Worm (Caenorhabditis elegans) whole organism, early embryonic: ENCODE data around the gene srd-19.

Experiments used
- B0310.2 ChIP-seq: sonication (generic microtip); optimal IDR thresholded peaks from 2 replicates; lab custom pipeline; 2016; ENCODE audit warnings: mild to moderate bottlenecking, missing genetic modification characterization, missing compliant biosample characterization
- F13C5.2 ChIP-seq: sonication (generic microtip); optimal IDR thresholded peaks from 2 replicates; lab custom pipeline; 2017; ENCODE audit warnings: mild to moderate bottlenecking, missing genetic modification characterization, inconsistent platforms, missing compliant biosample characterization
- aly-1 ChIP-seq: sonication (generic microtip); optimal IDR thresholded peaks from 2 replicates; lab custom pipeline; 2016; ENCODE audit warnings: missing genetic modification characterization, missing compliant biosample characterization
- ama-1 ChIP-seq: fragments of 150-350 bp; optimal IDR thresholded peaks from 2 replicates; lab custom pipeline; 2014
- ceh-13 ChIP-seq: fragments of 200-800 bp; sonication (Bioruptor generic); optimal IDR thresholded peaks from 2 replicates; lab custom pipeline; 2018; ENCODE audit warnings: mild to moderate bottlenecking, missing genetic modification characterization, missing compliant biosample characterization
- ceh-36 ChIP-seq: sonication (generic microtip); optimal IDR thresholded peaks from 2 replicates; lab custom pipeline; 2016; ENCODE audit warnings: missing genetic modification characterization, inconsistent platforms, missing compliant biosample characterization
- ets-7 ChIP-seq: sonication (generic microtip); optimal IDR thresholded peaks from 2 replicates; lab custom pipeline; 2016; ENCODE audit warnings: missing genotype, missing genetic modification characterization, missing compliant biosample characterization
- flt-1 ChIP-seq: fragments of 200-800 bp; sonication (Bioruptor generic); IDR thresholded peaks from 2 replicates; pipeline ENCODE4 v1.3.6; 2022; ENCODE audit warnings: missing genetic modification characterization, missing compliant biosample characterization
- hmbx-1 ChIP-seq: sonication (generic microtip); optimal IDR thresholded peaks from 2 replicates; lab custom pipeline; 2016; ENCODE audit warnings: mild to moderate bottlenecking, missing genetic modification characterization, missing compliant biosample characterization
- hmg-4 ChIP-seq: fragments of 200-800 bp; sonication (Bioruptor generic); optimal IDR thresholded peaks from 2 replicates; lab custom pipeline; 2018; ENCODE audit warnings: mild to moderate bottlenecking, missing genetic modification characterization, missing compliant biosample characterization
- hnd-1 ChIP-seq: sonication (generic microtip); optimal IDR thresholded peaks from 2 replicates; lab custom pipeline; 2016; ENCODE audit warnings: missing genetic modification characterization, missing compliant biosample characterization
- pes-1 ChIP-seq: fragments of 200-800 bp; sonication (Bioruptor generic); IDR thresholded peaks from 2 replicates; pipeline ENCODE4 v1.3.6; 2022; ENCODE audit warnings: missing genetic modification reagents, missing genetic modification characterization, missing compliant biosample characterization
- scrt-1 ChIP-seq: fragments of 200-800 bp; sonication (Bioruptor generic); IDR thresholded peaks from 2 replicates; pipeline ENCODE4 v1.3.6; 2022; ENCODE audit warnings: missing genetic modification characterization, missing compliant biosample characterization
- sea-1 ChIP-seq: fragments of 200-800 bp; sonication (Bioruptor generic); conservative IDR thresholded peaks from 2 replicates; pipeline ENCODE4 v1.3.6; 2022; ENCODE audit warnings: missing genetic modification characterization, missing compliant biosample characterization
- tbx-11 ChIP-seq: fragments of 200-800 bp; sonication (Bioruptor generic); IDR thresholded peaks from 2 replicates; pipeline ENCODE4 v1.3.6; 2022; ENCODE audit warnings: missing genetic modification characterization, missing compliant biosample characterization
- tbx-37 ChIP-seq: fragments of 200-800 bp; sonication (Bioruptor generic); conservative IDR thresholded peaks from 2 replicates; pipeline ENCODE4 v1.3.6; 2022; ENCODE audit warnings: missing genetic modification reagents, missing genetic modification characterization, missing compliant biosample characterization
- tra-4 ChIP-seq: sonication (generic microtip); optimal IDR thresholded peaks from 2 replicates; lab custom pipeline; 2017; ENCODE audit warnings: missing genetic modification characterization, missing compliant biosample characterization

The srd-19 gene

ce11 chrV:13421697-13422096 lies 6.9 kb downstream of the srd-19 start:
- TF ChIP-seq tra-4 (no peak), aly-1 (tag; lab: Kevin White, UChicago) (no peak), pes-1 (no peak), ets-7 (tag; lab: Kevin White, UChicago) (no peak), B0310.2 (tag; lab: Kevin White, UChicago) (no peak), tbx-37 (GFP tag; lab: Robert Waterston, UW) (no peak), ceh-36 (tag; lab: Kevin White, UChicago) (no peak), flt-1 (GFP tag; lab: Robert Waterston, UW) (no peak), tbx-11 (GFP tag; lab: Robert Waterston, UW) (no peak), hmbx-1 (no peak), ceh-13 (no peak)

DNA sequence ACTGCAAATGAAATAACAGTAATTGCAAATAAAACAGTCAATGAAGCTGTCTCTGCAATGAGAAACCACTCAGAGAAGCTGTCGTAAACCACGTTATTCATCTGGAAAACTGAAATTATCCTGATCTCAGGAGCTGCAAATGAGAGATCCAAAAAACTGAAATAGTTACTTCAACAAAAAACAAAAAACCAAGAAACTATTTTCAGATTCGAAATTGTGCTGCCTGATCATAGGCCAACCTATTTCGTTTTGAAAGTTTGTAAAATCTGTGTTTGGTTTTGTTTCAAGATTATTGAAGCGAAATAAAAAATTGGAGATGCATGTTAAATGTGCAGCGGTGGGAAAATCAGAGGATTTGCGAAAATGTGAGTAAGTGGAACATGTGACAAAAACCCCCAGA lies 7.9 kb downstream of the srd-19 start, which contains the start of gene srv-8:
TSS of gene srv-8 (minus strand) at position 101 of the 400 bp plus-strand sequence.
- TF ChIP-seq hnd-1 (tag; lab: Kevin White, UChicago), result no peak
- no peak for TF ChIP-seq F13C5.2 (tag; lab: Kevin White, UChicago)
- TF ChIP-seq scrt-1, result no peak
- TF ChIP-seq ets-7 (tag; lab: Kevin White, UChicago), result no peak
- no peak for TF ChIP-seq ceh-13
- no peak for TF ChIP-seq tra-4
- TF ChIP-seq ama-1, result no peak
- no peak for TF ChIP-seq pes-1
- no peak for TF ChIP-seq hmg-4 (GFP tag; lab: Kevin White, UChicago)
- no peak for TF ChIP-seq B0310.2 (tag; lab: Kevin White, UChicago)
- TF ChIP-seq flt-1 (GFP tag; lab: Robert Waterston, UW), result no peak
- no peak for TF ChIP-seq hmbx-1

DNA sequence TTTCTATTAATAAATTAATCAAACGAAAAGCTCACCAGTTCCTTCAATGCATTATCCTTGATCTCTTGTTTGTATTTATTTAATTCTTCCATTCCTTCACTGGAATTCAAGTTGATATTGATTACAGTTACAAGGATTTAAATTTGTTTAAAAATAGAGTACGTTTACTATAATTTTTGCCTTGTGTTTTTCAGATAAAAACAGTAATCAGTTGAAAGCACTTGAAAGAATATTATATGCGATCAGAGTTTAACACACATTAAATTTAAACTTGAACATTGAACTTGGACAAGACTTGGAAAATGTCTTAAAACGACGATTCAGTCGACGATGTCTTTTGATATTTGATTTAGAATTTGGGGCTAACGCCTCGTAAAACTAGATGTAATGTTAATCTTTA lies 11.0 kb downstream of the srd-19 start, which contains the start of gene F53F1.6:
TSS of gene F53F1.6 (minus strand) at position 101 of the 400 bp plus-strand sequence.
- TF ChIP-seq flt-1 (GFP tag; lab: Robert Waterston, UW), result no peak
- TF ChIP-seq B0310.2 (tag; lab: Kevin White, UChicago), result no peak

DNA sequence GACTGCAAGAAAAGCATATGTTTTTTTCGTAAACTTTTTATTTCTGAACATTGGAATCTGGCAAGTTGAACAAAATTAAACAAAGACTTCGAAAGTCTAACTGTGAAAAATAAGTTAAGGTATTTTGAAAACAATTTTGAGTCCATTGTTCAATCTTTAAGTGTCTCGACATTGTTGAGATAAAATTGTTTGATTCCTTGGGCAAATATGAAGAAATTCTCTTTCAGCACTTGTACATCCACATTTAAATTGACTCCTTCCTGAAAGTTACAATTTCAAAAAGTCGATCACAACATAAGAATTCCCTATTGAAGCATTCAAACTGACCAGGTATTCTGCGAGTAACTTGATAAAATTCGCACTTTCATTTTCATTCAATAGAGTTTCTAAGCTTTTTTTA lies 12.5 kb downstream of the srd-19 start:
- TF ChIP-seq ets-7 (tag; lab: Kevin White, UChicago) (no peak), hnd-1 (tag; lab: Kevin White, UChicago) (no peak), hmg-4 (GFP tag; lab: Kevin White, UChicago) (no peak), ama-1 (no peak), tra-4 (no peak), sea-1 (GFP tag; lab: Robert Waterston, UW) (no peak), B0310.2 (tag; lab: Kevin White, UChicago) (no peak), F13C5.2 (tag; lab: Kevin White, UChicago) (no peak), aly-1 (tag; lab: Kevin White, UChicago) (no peak), tbx-11 (GFP tag; lab: Robert Waterston, UW) (no peak), tbx-37 (GFP tag; lab: Robert Waterston, UW) (no peak), scrt-1 (no peak), pes-1 (no peak), ceh-36 (tag; lab: Kevin White, UChicago) (no peak), ceh-13 (no peak), flt-1 (GFP tag; lab: Robert Waterston, UW) (no peak), hmbx-1 (no peak)

- TF ChIP-seq hnd-1 (tag; lab: Kevin White, UChicago) (no peak), aly-1 (tag; lab: Kevin White, UChicago) (peak; percentile 18), scrt-1 (peak; percentile 67; the same call in 1 of the 2 replicates), ceh-36 (tag; lab: Kevin White, UChicago) (peak; percentile 35), ama-1 (no peak), tra-4 (no peak)
Measured at ce11 chrV:13415462-13415861, 13.1 kb downstream of the srd-19 start.

DNA sequence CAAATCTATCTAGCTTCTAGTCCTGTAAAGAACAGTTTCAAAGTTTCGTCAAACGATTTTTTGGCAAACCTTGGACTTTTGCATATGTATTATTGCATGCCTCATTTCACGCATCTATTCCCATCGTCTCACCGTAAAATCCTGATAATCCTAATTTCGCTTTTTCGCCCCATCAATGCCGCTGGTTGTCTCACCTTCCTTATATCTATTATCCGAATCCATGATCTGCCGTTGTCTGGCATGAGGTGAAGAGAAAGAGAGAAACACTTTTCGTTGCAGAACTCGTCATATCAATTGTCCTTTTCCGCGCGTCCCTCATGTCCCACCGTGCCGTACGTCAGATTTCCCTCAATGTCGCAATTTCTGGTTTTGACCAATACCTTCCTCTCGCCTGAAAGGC lies 14.0 kb downstream of the srd-19 start, which contains the start of gene cut-2:
TSS of gene cut-2 (plus strand) at position 365 of the 400 bp plus-strand sequence.
- TF ChIP-seq hmg-4 (GFP tag; lab: Kevin White, UChicago) (no peak), pes-1 (no peak), aly-1 (tag; lab: Kevin White, UChicago) (no peak), ceh-36 (tag; lab: Kevin White, UChicago) (no peak), hmbx-1 (no peak)

ce11 chrV:13413301-13413700 lies 15.3 kb downstream of the srd-19 start:
- TF ChIP-seq F13C5.2 (tag; lab: Kevin White, UChicago) (no peak), scrt-1 (no peak), pes-1 (no peak), tbx-37 (GFP tag; lab: Robert Waterston, UW) (no peak), flt-1 (GFP tag; lab: Robert Waterston, UW) (no peak), B0310.2 (tag; lab: Kevin White, UChicago) (no peak)

DNA sequence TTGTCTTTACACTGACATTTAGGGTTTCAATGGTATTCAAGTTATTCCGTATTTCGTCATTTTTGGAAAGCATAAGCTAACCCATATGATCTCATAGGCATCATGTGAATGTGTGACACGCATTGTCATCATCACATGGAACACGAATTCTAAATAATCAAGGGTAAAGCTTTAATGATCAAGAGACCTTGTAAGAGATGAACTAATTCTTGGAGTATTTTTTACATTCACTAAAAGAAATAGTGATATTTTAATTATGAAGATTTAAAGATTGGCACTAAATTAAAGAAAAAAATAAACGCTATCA lies 16.6 kb downstream of the srd-19 start:
- TF ChIP-seq pes-1 (no peak), sea-1 (GFP tag; lab: Robert Waterston, UW) (no peak), ama-1 (no peak), B0310.2 (tag; lab: Kevin White, UChicago) (no peak), ets-7 (tag; lab: Kevin White, UChicago) (no peak), hmg-4 (GFP tag; lab: Kevin White, UChicago) (no peak), aly-1 (tag; lab: Kevin White, UChicago) (no peak), ceh-13 (no peak), flt-1 (GFP tag; lab: Robert Waterston, UW) (no peak), hmbx-1 (no peak), hnd-1 (tag; lab: Kevin White, UChicago) (no peak), tbx-37 (GFP tag; lab: Robert Waterston, UW) (no peak), ceh-36 (tag; lab: Kevin White, UChicago) (no peak), scrt-1 (no peak), tbx-11 (GFP tag; lab: Robert Waterston, UW) (no peak), tra-4 (no peak), F13C5.2 (tag; lab: Kevin White, UChicago) (no peak)
